Worm (Caenorhabditis elegans): ENCODE results near the gene srx-90.
A peak's percentile ranks its signal among the peaks of the same experiment; 100 is the strongest.

Gene srx-90

DNA sequence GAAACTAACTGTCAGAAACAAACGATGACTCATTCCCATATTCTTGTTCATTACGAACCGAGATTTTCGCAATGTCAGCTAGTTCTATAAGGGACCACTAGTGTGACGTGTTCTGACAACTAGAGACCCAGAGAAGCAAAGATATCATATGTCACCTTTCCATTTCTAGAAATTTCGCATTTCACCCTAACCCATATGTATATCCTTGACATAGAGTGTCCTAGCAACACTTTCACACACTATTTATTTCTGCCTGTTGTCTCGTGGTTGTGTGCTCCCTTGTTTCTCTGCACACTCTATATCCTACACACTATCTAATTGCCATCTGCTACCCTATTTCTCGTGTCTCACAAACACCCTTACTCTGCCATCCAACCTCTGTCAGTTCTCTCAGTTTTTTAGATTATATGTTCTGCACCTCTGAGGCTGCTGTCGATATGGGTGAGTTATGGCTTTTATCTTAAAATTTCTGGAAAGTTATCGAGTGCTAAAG is 32.0 kb upstream of the srx-90 start, which contains the start of the genes F38B7.17 and F38B7.3:
F38B7.17 (minus strand) TSS at position 51 of the 493 bp plus-strand sequence.
F38B7.3 (plus strand) TSS at position 194 of the 493 bp plus-strand sequence.
- TF ChIP-seq lsy-2 (tag; optimal IDR thresholded peaks at IDR 0.05): peak; percentile 13
- TF ChIP-seq drap-1 (GFP tag; optimal IDR thresholded peaks at IDR 0.05): no peak
- TF ChIP-seq hlh-1 (tag; optimal IDR thresholded peaks at IDR 0.05): peak; percentile 49
- TF ChIP-seq pha-4 (tag; optimal IDR thresholded peaks at IDR 0.05): peak; percentile 50
- peak; percentile 84 for TF ChIP-seq cnd-1 (tag; optimal IDR thresholded peaks at IDR 0.05)
- TF ChIP-seq M03D4.4 (tag; optimal IDR thresholded peaks at IDR 0.05): no peak
- peak; percentile 40 for TF ChIP-seq unc-62 (GFP tag; optimal IDR thresholded peaks at IDR 0.05)
- peak; percentile 30 for TF ChIP-seq ces-1 (GFP tag; optimal IDR thresholded peaks at IDR 0.05)
- peak; percentile 11 for TF ChIP-seq lin-32 (GFP tag; optimal IDR thresholded peaks at IDR 0.05)
- peak; percentile 30 for TF ChIP-seq unc-120 (tag; optimal IDR thresholded peaks at IDR 0.05; ENCODE audit: poor library complexity, severe bottlenecking)

ce11 chrV:11552379-11552778 is 28.5 kb upstream of the srx-90 start, which contains the start of gene srx-85:
srx-85 (plus strand) TSS chrV:11552679.
- TF ChIP-seq ztf-11 (tag; optimal IDR thresholded peaks at IDR 0.05): no peak

DNA sequence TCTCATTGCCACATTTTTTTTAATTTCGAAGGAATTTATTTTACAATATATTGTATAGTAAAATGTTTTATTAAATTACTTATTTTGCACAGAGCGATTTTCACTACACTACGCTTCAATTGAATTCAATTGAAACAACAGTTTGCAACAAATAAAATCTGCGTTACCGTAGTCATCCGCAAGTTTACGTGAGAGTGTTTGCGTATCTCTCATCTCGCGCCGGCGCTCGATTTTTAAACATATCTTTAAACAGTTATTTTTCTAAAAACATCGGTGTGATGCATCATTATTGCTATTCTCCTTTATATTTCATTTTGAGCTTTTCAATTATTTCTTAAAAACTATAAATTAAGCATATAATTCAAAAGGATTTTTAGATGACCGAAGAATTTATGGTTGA is 26.7 kb upstream of the srx-90 start, which contains the start of gene duo-1:
duo-1 (plus strand) TSS at position 371 of the 400 bp plus-strand sequence.
- TF ChIP-seq elt-1 (tag; optimal IDR thresholded peaks at IDR 0.05; ENCODE audit: borderline replicate concordance, insufficient read depth) (no peak), mls-2 (tag; optimal IDR thresholded peaks at IDR 0.05) (no peak), mab-5 (tag; optimal IDR thresholded peaks at IDR 0.05) (no peak), nhr-237 (tag; optimal IDR thresholded peaks at IDR 0.05) (no peak), lsy-2 (tag; optimal IDR thresholded peaks at IDR 0.05) (peak; percentile 76), unc-62 (GFP tag; optimal IDR thresholded peaks at IDR 0.05) (no peak)

ce11 chrV:11562643-11563042 is 18.3 kb upstream of the srx-90 start, which contains the start of gene srx-86:
srx-86 (plus strand) TSS chrV:11562943.
- TF ChIP-seq zip-8 (tag; optimal IDR thresholded peaks at IDR 0.05) (no peak), unc-120 (tag; optimal IDR thresholded peaks at IDR 0.05; ENCODE audit: poor library complexity, severe bottlenecking) (no peak), sem-2 (GFP tag; optimal IDR thresholded peaks at IDR 0.05) (no peak), M03D4.4 (tag; optimal IDR thresholded peaks at IDR 0.05) (no peak), snpc-4 (tag; optimal IDR thresholded peaks at IDR 0.05) (no peak), nhr-76 (tag; optimal IDR thresholded peaks at IDR 0.05) (no peak), unc-62 (GFP tag; optimal IDR thresholded peaks at IDR 0.05) (no peak)

ce11 chrV:11564573-11564972 is 16.4 kb upstream of the srx-90 start, which contains the start of gene srx-87:
srx-87 (plus strand) TSS chrV:11564873.
- TF ChIP-seq unc-120 (tag; optimal IDR thresholded peaks at IDR 0.05; ENCODE audit: poor library complexity, severe bottlenecking) (no peak), mab-5 (tag; optimal IDR thresholded peaks at IDR 0.05) (no peak), mls-2 (tag; optimal IDR thresholded peaks at IDR 0.05) (no peak), hlh-1 (tag; optimal IDR thresholded peaks at IDR 0.05) (no peak), lin-13 (tag; optimal IDR thresholded peaks at IDR 0.05) (no peak), ztf-11 (tag; optimal IDR thresholded peaks at IDR 0.05) (no peak), blmp-1 (tag; optimal IDR thresholded peaks at IDR 0.05) (no peak), ceh-43 (GFP tag; optimal IDR thresholded peaks at IDR 0.05) (no peak), pha-4 (tag; optimal IDR thresholded peaks at IDR 0.05) (no peak), ceh-39 (tag; optimal IDR thresholded peaks at IDR 0.05) (no peak), ces-1 (GFP tag; optimal IDR thresholded peaks at IDR 0.05) (no peak), lin-32 (GFP tag; optimal IDR thresholded peaks at IDR 0.05) (no peak), nhr-2 (tag; optimal IDR thresholded peaks at IDR 0.05) (no peak)

DNA sequence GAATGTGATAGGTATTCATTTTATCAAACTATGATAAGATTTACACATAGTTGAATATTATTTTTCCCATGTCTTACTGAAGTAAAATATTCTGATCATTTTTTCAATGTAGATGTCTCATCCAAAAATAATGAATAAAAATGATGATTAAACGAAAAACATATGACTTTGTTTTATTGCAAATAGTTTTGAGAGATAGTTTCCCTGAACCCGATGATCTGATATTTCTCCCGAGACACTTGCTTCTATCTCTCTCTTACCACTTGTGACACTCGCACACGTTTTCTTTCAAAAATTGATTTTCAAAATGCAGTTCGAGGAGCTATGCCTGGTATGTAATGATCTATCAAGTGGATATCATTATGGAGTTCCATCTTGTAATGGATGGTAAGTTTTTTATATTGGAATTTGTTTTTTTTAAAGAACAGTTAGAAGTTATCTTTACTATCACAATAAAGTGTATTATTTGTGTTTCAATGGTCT is 10.7 kb upstream of the srx-90 start, which contains the start of the genes nhr-101 and pms-2:
nhr-101 (plus strand) TSS at position 308 of the 483 bp plus-strand sequence.
pms-2 (minus strand) TSS at position 433 of the 483 bp plus-strand sequence.
- TF ChIP-seq tbx-8 (GFP tag; optimal IDR thresholded peaks at IDR 0.05): no peak
- no peak for TF ChIP-seq lsy-2 (tag; optimal IDR thresholded peaks at IDR 0.05)
- TF ChIP-seq nhr-2 (tag; optimal IDR thresholded peaks at IDR 0.05): no peak
- no peak for TF ChIP-seq unc-62 (GFP tag; optimal IDR thresholded peaks at IDR 0.05)
- no peak for TF ChIP-seq unc-120 (tag; optimal IDR thresholded peaks at IDR 0.05; ENCODE audit: poor library complexity, severe bottlenecking)
- no peak for TF ChIP-seq ceh-83 (GFP tag; optimal IDR thresholded peaks at IDR 0.05)
